Fruit fly (Drosophila melanogaster) whole organism, embryonic: ENCODE data around the gene CG9106.

Experiments used
- CG10543 ChIP-seq: fragments of 200-800 bp; sonication (Bioruptor generic); optimal IDR thresholded peaks from 3 replicates; lab custom pipeline; 2017; ENCODE audit warnings: missing biosample characterization, mild to moderate bottlenecking, missing genetic modification characterization, moderate library complexity
- CG1647 ChIP-seq: fragments of 200-800 bp; sonication (Bioruptor generic); optimal IDR thresholded peaks from 3 replicates; lab custom pipeline; 2016; ENCODE audit warnings: missing biosample characterization, missing genetic modification characterization
- CG16863 ChIP-seq: fragments of 200-800 bp; sonication (Bioruptor generic); optimal IDR thresholded peaks from 3 replicates; lab custom pipeline; 2016; ENCODE audit warnings: missing biosample characterization, missing genetic modification characterization
- CG6765 ChIP-seq: fragments of 200-800 bp; sonication (Bioruptor generic); optimal IDR thresholded peaks from 3 replicates; lab custom pipeline; 2017; ENCODE audit warnings: missing biosample characterization, mild to moderate bottlenecking, missing genetic modification characterization
- Nf-YB ChIP-seq: fragments of 200-800 bp; sonication (Bioruptor generic); optimal IDR thresholded peaks from 3 replicates; lab custom pipeline; 2019; ENCODE audit warnings: missing biosample characterization, mild to moderate bottlenecking, missing genetic modification characterization, moderate library complexity
- Sry-β ChIP-seq: fragments of 200-800 bp; sonication (Bioruptor generic); optimal IDR thresholded peaks from 2 replicates; lab custom pipeline; 2018; ENCODE audit warnings: missing biosample characterization, mild to moderate bottlenecking, missing genetic modification characterization, moderate library complexity
- pfk ChIP-seq: fragments of 200-800 bp; sonication (Bioruptor generic); optimal IDR thresholded peaks from 2 replicates; lab custom pipeline; 2018; ENCODE audit warnings: missing biosample characterization, mild to moderate bottlenecking, missing genetic modification characterization, moderate library complexity
- psq ChIP-seq: fragments of 200-800 bp; sonication (Bioruptor generic); optimal IDR thresholded peaks from 2 replicates; lab custom pipeline; 2017; ENCODE audit warnings: missing biosample characterization, missing genetic modification characterization
- trh ChIP-seq: fragments of 200-800 bp; sonication (Bioruptor generic); optimal IDR thresholded peaks from 2 replicates; lab custom pipeline; 2016; ENCODE audit warnings: missing biosample characterization, missing genetic modification characterization
- vvl ChIP-seq: fragments of 200-800 bp; sonication (Bioruptor generic); IDR thresholded peaks from 2 replicates; pipeline ENCODE4 v1.3.6; 2022; ENCODE audit warnings: missing biosample characterization, missing genetic modification characterization

DNA sequence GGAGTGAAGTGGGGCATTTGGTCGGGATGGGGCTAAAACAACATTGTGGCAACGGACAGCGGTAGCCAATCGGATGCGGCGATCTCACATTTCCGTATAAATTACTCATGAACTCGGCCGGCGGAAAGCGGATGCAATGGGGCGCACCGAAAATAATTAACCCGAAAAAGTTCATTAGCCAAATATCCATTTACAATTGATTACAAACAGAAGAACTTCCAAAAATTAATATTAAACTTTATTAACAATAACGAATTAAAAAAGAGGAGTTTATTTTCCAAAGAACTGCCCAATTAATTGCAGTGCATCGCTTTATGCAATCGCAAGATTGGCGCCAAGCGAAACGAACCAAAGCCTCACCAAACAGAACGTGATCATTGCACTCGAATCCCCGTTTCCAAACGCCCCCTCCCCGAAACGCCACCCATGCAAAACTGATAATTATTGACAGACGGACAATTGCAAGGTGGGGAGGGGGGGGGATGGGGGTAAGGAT lies 41.7 kb upstream of the CG9106 start:
- TF ChIP-seq CG10543 (GFP tag; lab: Kevin White, UChicago) (no peak), CG6765 (GFP tag; lab: Kevin White, UChicago) (no peak), CG1647 (no peak), vvl (GFP tag; lab: Robert Waterston, UW) (no peak), Nf-YB (GFP tag; lab: Kevin White, UChicago) (no peak), Sry-β (no peak), psq (GFP tag; lab: Kevin White, UChicago) (no peak), trh (GFP tag; lab: Kevin White, UChicago) (no peak), CG16863 (GFP tag; lab: Kevin White, UChicago) (no peak), pfk (no peak)
